Fruit fly (Drosophila melanogaster) whole organism, wandering third instar larva: ENCODE data around the gene CG14377.

Experiments used
- sage ChIP-seq: fragments of 200-800 bp; sonication (Bioruptor generic); optimal IDR thresholded peaks from 2 replicates; lab custom pipeline; 2016; ENCODE audit warnings: missing biosample characterization, mild to moderate bottlenecking, missing genetic modification characterization
- usp ChIP-seq: fragments of >200 bp; optimal IDR thresholded peaks from 2 replicates; lab custom pipeline; 2017; ENCODE audit warnings: missing biosample characterization, missing genetic modification characterization

- TF ChIP-seq usp (GFP tag; lab: Kevin White, UChicago) = no peak
- TF ChIP-seq sage = no peak
Observed at dm6 chr3R:13353373-13353772, 44.3 kb upstream of the CG14377 start, which contains the start of gene mthl12.
